Fruit fly (Drosophila melanogaster) whole organism, prepupa: ENCODE data around the gene CG14075.
A peak's percentile ranks its signal among the peaks of the same experiment; 100 is the strongest.

Source experiments
- CG10631 ChIP-seq: fragments of 200-800 bp; sonication (Bioruptor generic); optimal IDR thresholded peaks from 2 replicates; lab custom pipeline; 2016; ENCODE audit warnings: missing biosample characterization, missing genetic modification characterization
- CG1621 ChIP-seq: fragments of 200-800 bp; sonication (Bioruptor generic); optimal IDR thresholded peaks from 3 replicates; lab custom pipeline; 2018; ENCODE audit warnings: missing biosample characterization, mild to moderate bottlenecking, missing genetic modification characterization
- CG16779 ChIP-seq: fragments of 200-800 bp; sonication (Bioruptor generic); optimal IDR thresholded peaks from 3 replicates; lab custom pipeline; 2017; ENCODE audit warnings: missing biosample characterization, mild to moderate bottlenecking, missing genetic modification characterization
- CG3032 ChIP-seq: fragments of 200-800 bp; optimal IDR thresholded peaks from 2 replicates; lab custom pipeline; 2019; ENCODE audit warnings: missing biosample characterization, mild to moderate bottlenecking, missing genetic modification characterization, moderate library complexity
- CG31627 ChIP-seq: fragments of 200-800 bp; sonication (Bioruptor generic); optimal IDR thresholded peaks from 3 replicates; lab custom pipeline; 2016; ENCODE audit warnings: missing biosample characterization, missing genetic modification characterization
- CG32006 ChIP-seq: fragments of 200-800 bp; sonication (Bioruptor generic); optimal IDR thresholded peaks from 3 replicates; lab custom pipeline; 2017; ENCODE audit warnings: missing biosample characterization, mild to moderate bottlenecking, missing genetic modification characterization
- CG3919 ChIP-seq: fragments of 200-800 bp; sonication (Bioruptor generic); optimal IDR thresholded peaks from 3 replicates; lab custom pipeline; 2016; ENCODE audit warnings: missing biosample characterization, missing genetic modification characterization
- CG6163 ChIP-seq: fragments of 200-800 bp; sonication (Bioruptor generic); IDR thresholded peaks from 3 replicates; pipeline ENCODE4 v1.3.6; 2022; ENCODE audit warnings: missing biosample characterization, missing genetic modification characterization
- CG6276 ChIP-seq: fragments of 200-800 bp; sonication (Bioruptor generic); optimal IDR thresholded peaks from 2 replicates; lab custom pipeline; 2017; ENCODE audit warnings: missing biosample characterization, mild to moderate bottlenecking, missing genetic modification characterization
- CG8319 ChIP-seq: fragments of 200-800 bp; sonication (Bioruptor generic); optimal IDR thresholded peaks from 3 replicates; lab custom pipeline; 2016; ENCODE audit warnings: missing biosample characterization, missing genetic modification characterization
- Eip75B ChIP-seq: fragments of 200-800 bp; sonication (Bioruptor generic); optimal IDR thresholded peaks from 3 replicates; lab custom pipeline; 2016; ENCODE audit warnings: missing biosample characterization, missing genetic modification characterization
- Eip78C ChIP-seq: fragments of 200-800 bp; sonication (Bioruptor generic); peaks from one replicate; lab custom pipeline; 2016; ENCODE audit warnings: missing biosample characterization, missing genetic modification characterization
- Eip93F ChIP-seq: fragments of 200-800 bp; sonication (Bioruptor generic); optimal IDR thresholded peaks from 2 replicates; lab custom pipeline; 2016; ENCODE audit warnings: missing biosample characterization, mild to moderate bottlenecking, missing genetic modification characterization
- Ets21C ChIP-seq: fragments of 200-800 bp; sonication (Bioruptor generic); optimal IDR thresholded peaks from 3 replicates; lab custom pipeline; 2016; ENCODE audit warnings: missing biosample characterization, missing genetic modification characterization
- Gug ChIP-seq: fragments of 200-800 bp; sonication (Bioruptor generic); IDR thresholded peaks from 2 replicates; pipeline ENCODE4 v1.3.6; 2022; ENCODE audit warnings: missing biosample characterization, missing genetic modification characterization
- Hr38 ChIP-seq: sonication (Bioruptor generic); optimal IDR thresholded peaks from 2 replicates; lab custom pipeline; 2016; ENCODE audit warnings: missing biosample characterization, missing genetic modification characterization
- Hr39 ChIP-seq: fragments of 200-800 bp; sonication (Bioruptor generic); optimal IDR thresholded peaks from 2 replicates; lab custom pipeline; 2016; ENCODE audit warnings: missing biosample characterization, missing genetic modification characterization
- Lpt ChIP-seq: fragments of 200-800 bp; sonication (Bioruptor generic); optimal IDR thresholded peaks from 3 replicates; lab custom pipeline; 2016; ENCODE audit warnings: missing biosample characterization, missing genetic modification characterization
- Met ChIP-seq: fragments of 200-800 bp; sonication (Bioruptor generic); optimal IDR thresholded peaks from 3 replicates; lab custom pipeline; 2016; ENCODE audit warnings: missing biosample characterization, missing genetic modification characterization
- Smox ChIP-seq: fragments of 200-800 bp; sonication (Bioruptor generic); optimal IDR thresholded peaks from 3 replicates; lab custom pipeline; 2016; ENCODE audit warnings: missing biosample characterization, missing genetic modification characterization
- Sox102F ChIP-seq: fragments of 200-800 bp; sonication (Bioruptor generic); optimal IDR thresholded peaks from 2 replicates; lab custom pipeline; 2016; ENCODE audit warnings: missing biosample characterization, mild to moderate bottlenecking, missing genetic modification characterization
- Sox14 ChIP-seq: fragments of 200-800 bp; sonication (Bioruptor generic); optimal IDR thresholded peaks from 3 replicates; lab custom pipeline; 2016; ENCODE audit warnings: missing biosample characterization, missing genetic modification characterization
- Sox15 ChIP-seq: fragments of 200-800 bp; sonication (Bioruptor generic); optimal IDR thresholded peaks from 3 replicates; lab custom pipeline; 2016; ENCODE audit warnings: missing biosample characterization, missing genetic modification characterization
- achi ChIP-seq: fragments of 200-800 bp; sonication (Bioruptor generic); optimal IDR thresholded peaks from 3 replicates; lab custom pipeline; 2016; ENCODE audit warnings: missing biosample characterization, missing genetic modification characterization
- acj6 ChIP-seq: fragments of 200-800 bp; sonication (Bioruptor generic); optimal IDR thresholded peaks from 3 replicates; lab custom pipeline; 2016; ENCODE audit warnings: missing biosample characterization, missing genetic modification characterization
- dsx ChIP-seq: fragments of 200-800 bp; optimal IDR thresholded peaks from 3 replicates; lab custom pipeline; 2019; ENCODE audit warnings: missing biosample characterization, mild to moderate bottlenecking, missing genetic modification characterization, moderate library complexity; ENCODE audit not compliant: poor library complexity, severe bottlenecking
- esn ChIP-seq: fragments of 200-800 bp; sonication (Bioruptor generic); optimal IDR thresholded peaks from 2 replicates; lab custom pipeline; 2016; ENCODE audit warnings: missing biosample characterization, mild to moderate bottlenecking, missing genetic modification characterization, moderate library complexity
- fd59A ChIP-seq: fragments of 200-800 bp; sonication (Bioruptor generic); optimal IDR thresholded peaks from 2 replicates; lab custom pipeline; 2017; ENCODE audit warnings: missing biosample characterization, mild to moderate bottlenecking, missing genetic modification characterization, missing genetic modification reagents
- fd85E ChIP-seq: fragments of 200-800 bp; sonication (Bioruptor generic); optimal IDR thresholded peaks from 3 replicates; lab custom pipeline; 2016; ENCODE audit warnings: missing biosample characterization, missing genetic modification characterization
- lz ChIP-seq: fragments of 200-800 bp; sonication (Bioruptor generic); optimal IDR thresholded peaks from 3 replicates; lab custom pipeline; 2016; ENCODE audit warnings: missing biosample characterization, missing genetic modification characterization
- net ChIP-seq: fragments of 200-800 bp; sonication (Bioruptor generic); optimal IDR thresholded peaks from 3 replicates; lab custom pipeline; 2016; ENCODE audit warnings: missing biosample characterization, missing genetic modification characterization
- pdm3 ChIP-seq: fragments of 200-800 bp; sonication (Bioruptor generic); optimal IDR thresholded peaks from 3 replicates; lab custom pipeline; 2016; ENCODE audit warnings: missing biosample characterization, missing genetic modification characterization
- salr ChIP-seq, 2 experiments: fragments of 200-800 bp; sonication (Bioruptor generic); optimal IDR thresholded peaks; 3 replicates each; lab custom pipeline; 2016 to 2018; ENCODE audit warnings: missing biosample characterization in 2 of 2, missing genetic modification characterization in 2 of 2, mild to moderate bottlenecking in 1 of 2
- spab ChIP-seq: fragments of 200-800 bp; sonication (Bioruptor generic); optimal IDR thresholded peaks from 2 replicates; lab custom pipeline; 2017; ENCODE audit warnings: missing biosample characterization, mild to moderate bottlenecking, missing genetic modification characterization, missing genetic modification reagents
- svp ChIP-seq: fragments of 200-800 bp; sonication (Bioruptor generic); peaks from one replicate; lab custom pipeline; 2016; ENCODE audit warnings: missing biosample characterization, missing genetic modification characterization
- topi ChIP-seq: fragments of 200-800 bp; sonication (Bioruptor generic); optimal IDR thresholded peaks from 3 replicates; lab custom pipeline; 2016; ENCODE audit warnings: missing biosample characterization, missing genetic modification characterization
- vri ChIP-seq: fragments of 200-800 bp; sonication (Bioruptor generic); optimal IDR thresholded peaks from 3 replicates; lab custom pipeline; 2016; ENCODE audit warnings: missing biosample characterization, mild to moderate bottlenecking, missing genetic modification characterization

CG14075 gene

dm6 chr3L:18952399-18952798 is 32.4 kb upstream of the CG14075 start:
- TF ChIP-seq Eip75B (GFP tag; lab: Kevin White, UChicago), result peak; percentile 22
- no peak for TF ChIP-seq dsx (GFP tag; lab: Kevin White, UChicago)
- TF ChIP-seq CG1621 (tag; lab: Kevin White, UChicago), result peak; percentile 1
- peak; percentile 97 for TF ChIP-seq vri (GFP tag; lab: Kevin White, UChicago)

DNA sequence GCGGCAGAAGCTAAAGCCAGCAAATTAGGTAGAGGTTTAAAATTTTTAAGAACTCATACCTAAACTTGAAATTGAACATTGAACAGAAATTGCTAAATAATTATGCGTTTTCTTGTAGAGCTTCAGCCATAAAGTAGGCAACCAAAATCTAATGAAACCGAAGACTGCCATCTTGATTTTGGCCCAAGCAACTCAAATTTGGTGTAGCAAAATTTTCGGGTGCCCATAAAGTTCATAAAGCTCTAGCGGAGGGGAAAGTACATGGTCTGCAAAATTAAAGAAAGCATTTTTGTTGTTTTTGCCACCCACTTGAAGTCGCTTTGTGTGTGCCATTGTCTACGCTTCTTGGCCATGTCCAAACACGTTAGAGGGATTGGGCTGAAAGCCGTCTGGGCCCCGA is 27.7 kb upstream of the CG14075 start:
- TF ChIP-seq Eip78C (GFP tag; lab: Kevin White, UChicago), result peak; percentile 22
- TF ChIP-seq fd85E (GFP tag; lab: Kevin White, UChicago), result no peak

DNA sequence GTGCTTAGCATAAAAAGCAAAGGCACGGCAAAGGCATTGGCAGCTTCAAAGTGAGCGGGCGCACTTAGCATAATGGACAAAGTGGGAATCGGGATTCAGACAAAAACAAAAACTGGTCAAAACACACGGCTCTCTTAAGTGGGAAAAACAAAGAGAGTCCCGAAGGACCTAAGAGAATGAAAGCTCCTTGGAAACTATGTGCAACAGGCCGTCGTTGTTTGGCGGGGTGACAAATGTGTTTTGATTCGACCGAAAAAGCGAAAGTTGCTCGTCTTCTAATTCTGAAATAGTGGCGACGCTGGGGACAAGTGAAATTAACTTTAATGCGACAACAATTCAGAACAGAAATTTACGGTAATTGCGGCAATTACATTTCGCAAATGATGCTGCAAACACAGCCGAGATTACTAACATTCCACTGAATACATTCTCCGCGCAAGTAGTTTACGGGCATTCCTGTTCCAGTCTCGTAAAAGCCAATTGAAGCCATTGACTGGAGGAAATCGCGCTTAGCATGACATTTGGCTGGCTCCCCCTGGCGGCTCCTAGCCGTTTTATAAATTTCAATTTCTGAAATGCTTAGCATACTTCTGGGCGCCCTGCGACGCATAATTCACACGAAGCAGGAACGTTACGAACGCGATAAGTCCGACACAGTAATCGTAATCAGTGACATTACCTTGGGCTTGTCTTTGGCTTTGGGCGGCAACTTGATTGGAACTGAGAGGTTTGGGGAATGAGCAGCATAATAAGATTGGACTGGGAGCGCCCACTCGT is 16.4 kb upstream of the CG14075 start:
- TF ChIP-seq CG3919 (GFP tag; lab: Kevin White, UChicago) (peak; percentile 10), esn (GFP tag; lab: Kevin White, UChicago) (no peak), CG31627 (peak; percentile 38), net (GFP tag; lab: Kevin White, UChicago) (no peak), Eip93F (GFP tag; lab: Kevin White, UChicago) (no peak), Gug (GFP tag; lab: Robert Waterston, UW) (no peak), CG10631 (no peak), Sox102F (no peak), CG32006 (no peak), Eip78C (GFP tag; lab: Kevin White, UChicago) (peak; percentile 62), Lpt (GFP tag; lab: Kevin White, UChicago) (no peak), salr (GFP tag; optimal IDR thresholded peaks at IDR 0.05; lab: Kevin White, UChicago) (no peak), Sox15 (no peak), acj6 (GFP tag; lab: Kevin White, UChicago) (no peak), fd59A (no peak), Ets21C (GFP tag; lab: Kevin White, UChicago) (no peak), fd85E (GFP tag; lab: Kevin White, UChicago) (no peak), pdm3 (GFP tag; lab: Kevin White, UChicago) (peak; percentile 8), CG6163 (GFP tag; lab: Robert Waterston, UW) (0 out of 3 replicates have a peak, but pooled peaks have one; percentile 25)

DNA sequence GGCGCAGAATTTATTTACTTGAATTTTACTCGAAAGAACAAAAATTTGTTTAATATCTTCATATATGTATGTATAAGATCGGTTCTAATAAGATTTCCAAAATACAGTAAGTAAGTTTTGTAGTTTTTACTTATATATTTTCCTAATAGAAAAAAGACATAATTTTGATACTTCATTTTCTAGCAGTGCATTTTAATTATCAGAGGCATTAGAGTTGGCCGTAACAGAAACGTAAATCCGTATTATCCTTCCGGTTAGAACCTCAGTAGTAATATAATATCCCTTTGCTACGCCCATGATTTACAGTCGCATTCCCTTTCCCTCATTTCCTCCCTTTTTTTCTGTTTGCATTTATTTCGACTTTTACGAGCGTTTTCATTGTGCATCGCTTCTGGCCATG is 8.0 kb upstream of the CG14075 start:
- no peak for TF ChIP-seq fd85E (GFP tag; lab: Kevin White, UChicago)
- TF ChIP-seq spab, result no peak
- peak; percentile 24 for TF ChIP-seq lz
- peak; percentile 25 for TF ChIP-seq achi (GFP tag; lab: Kevin White, UChicago)
- peak; percentile 37 for TF ChIP-seq Hr39 (GFP tag; lab: Kevin White, UChicago)
- no peak for TF ChIP-seq Ets21C (GFP tag; lab: Kevin White, UChicago)
- TF ChIP-seq Sox102F, result peak; percentile 5
- TF ChIP-seq salr (GFP tag; optimal IDR thresholded peaks at IDR 0.05; lab: Kevin White, UChicago), result no peak
- TF ChIP-seq esn (GFP tag; lab: Kevin White, UChicago), result peak; percentile 51
- no peak for TF ChIP-seq CG6276 (GFP tag; lab: Kevin White, UChicago)
- peak; percentile 50 for TF ChIP-seq Smox (GFP tag; lab: Kevin White, UChicago)
- peak; percentile 22 for TF ChIP-seq acj6 (GFP tag; lab: Kevin White, UChicago)
- TF ChIP-seq Eip78C (GFP tag; lab: Kevin White, UChicago), result peak; percentile 76
- peak; percentile 76 for TF ChIP-seq svp (GFP tag; lab: Kevin White, UChicago)
- TF ChIP-seq CG6163 (GFP tag; lab: Robert Waterston, UW), result no peak
- no peak for TF ChIP-seq CG3032 (tag; lab: Kevin White, UChicago)
- peak; percentile 31 for TF ChIP-seq Sox14 (GFP tag; lab: Kevin White, UChicago)
- TF ChIP-seq Hr38 (GFP tag; lab: Kevin White, UChicago), result no peak
- TF ChIP-seq CG16779 (tag; lab: Kevin White, UChicago), result no peak
- TF ChIP-seq fd59A, result no peak
- TF ChIP-seq Met (GFP tag; lab: Kevin White, UChicago), result peak; percentile 48
- TF ChIP-seq CG8319, result peak; percentile 1
- peak; percentile 48 for TF ChIP-seq topi (GFP tag; lab: Kevin White, UChicago)
- TF ChIP-seq CG10631, result peak; percentile 5
- peak; percentile 48 for TF ChIP-seq CG31627
- TF ChIP-seq pdm3 (GFP tag; lab: Kevin White, UChicago), result peak; percentile 31
